4 fruit fly cellular contexts compared by ENCODE assay signal in genomic region chr3R:24287157-24287556, dm6.
TF ChIP-seq lines count a peak whose summit lies in the region.

No protein-coding gene starts in this region.

- no peak for TF ChIP-seq CTCF in whole organism, embryonic (GFP tag; optimal IDR thresholded peaks at IDR 0.05; lab: Kevin White, UChicago)

TF ChIP-seq in whole organism, embryonic, 481 proteins besides CTCF, POLR2A, EP300 and RAD21:
- TF ChIP-seq CG15011 (GFP tag; optimal IDR thresholded peaks at IDR 0.05; lab: Kevin White, UChicago): no peak
- peak; percentile 38 for TF ChIP-seq nom (GFP tag; optimal IDR thresholded peaks at IDR 0.05; lab: Kevin White, UChicago)
- peak; percentile 68 for TF ChIP-seq Ets65A (GFP tag; lab: Kevin White, UChicago)

TF ChIP-seq in whole organism, prepupa, 60 proteins besides CTCF, POLR2A, EP300 and RAD21:
- TF ChIP-seq svp (GFP tag; lab: Kevin White, UChicago) (peak; percentile 82), CG9139 (GFP tag; optimal IDR thresholded peaks at IDR 0.05; lab: Kevin White, UChicago) (peak; percentile 32), Ets96B (tag; optimal IDR thresholded peaks at IDR 0.05; lab: Kevin White, UChicago) (no peak), Eip78C (GFP tag; lab: Kevin White, UChicago) (peak; percentile 30), esn (GFP tag; optimal IDR thresholded peaks at IDR 0.05; lab: Kevin White, UChicago) (no peak), Blimp-1 (GFP tag; optimal IDR thresholded peaks at IDR 0.05; lab: Kevin White, UChicago) (no peak), CG6854 (GFP tag; optimal IDR thresholded peaks at IDR 0.05; lab: Kevin White, UChicago) (peak; percentile 5), CG6276 (GFP tag; optimal IDR thresholded peaks at IDR 0.05; lab: Kevin White, UChicago) (peak; percentile 5), ss (GFP tag; optimal IDR thresholded peaks at IDR 0.05; lab: Kevin White, UChicago) (peak; percentile 58 to 70)

TF ChIP-seq in whole organism, pupa, 21 proteins besides CTCF, POLR2A, EP300 and RAD21:
- TF ChIP-seq CG13204 (GFP tag; optimal IDR thresholded peaks at IDR 0.05; lab: Kevin White, UChicago) (peak; percentile 17), fd96Ca (GFP tag; IDR thresholded peaks at IDR 0.05; lab: Robert Waterston, UW) (no peak), gl (tag; optimal IDR thresholded peaks at IDR 0.05; lab: Kevin White, UChicago) (peak; percentile 15), Pif1B (GFP tag; optimal IDR thresholded peaks at IDR 0.05; lab: Kevin White, UChicago) (no peak), Pif1A (GFP tag; optimal IDR thresholded peaks at IDR 0.05; lab: Kevin White, UChicago) (no peak), CG8301 (tag; optimal IDR thresholded peaks at IDR 0.05; lab: Kevin White, UChicago) (no peak), Snoo (tag; optimal IDR thresholded peaks at IDR 0.05; lab: Kevin White, UChicago) (no peak), CG14655 (GFP tag; optimal IDR thresholded peaks at IDR 0.05; lab: Kevin White, UChicago) (no peak), EcR (GFP tag; optimal IDR thresholded peaks at IDR 0.05; lab: Kevin White, UChicago) (peak; percentile 27), CG8159 (tag; optimal IDR thresholded peaks at IDR 0.05; lab: Kevin White, UChicago) (no peak), CG17806 (tag; optimal IDR thresholded peaks at IDR 0.05; lab: Kevin White, UChicago) (no peak), CG15710 (tag; optimal IDR thresholded peaks at IDR 0.05; lab: Kevin White, UChicago) (no peak)
TF ChIP-seq in whole organism, pupa: peak in this region for 3.

TF ChIP-seq in whole organism, wandering third instar larva, 38 proteins besides CTCF, POLR2A, EP300 and RAD21:
- TF ChIP-seq Hnf4 (GFP tag; optimal IDR thresholded peaks at IDR 0.05; lab: Kevin White, UChicago) (peak; percentile 27), lola (GFP tag; optimal IDR thresholded peaks at IDR 0.05; lab: Kevin White, UChicago) (no peak), Abd-B (GFP tag; optimal IDR thresholded peaks at IDR 0.05; lab: Kevin White, UChicago) (no peak)

Comparison
In these comparisons a context has a peak if more than half of its experiments do, and no peak if none do; other contexts are left out.
1. Of the 7 proteins assayed by ChIP-seq in both whole organism, embryonic and whole organism, prepupa: peak only in whole organism, embryonic: none; only in whole organism, prepupa: CG6854; in both: none; in neither: 6.